Fruit fly (Drosophila melanogaster) whole organism, adult: Measurements from ENCODE around the gene GMF.

Experiments
- CG11617 ChIP-seq: fragments of 200-800 bp; sonication (Bioruptor generic); optimal IDR thresholded peaks from 2 replicates; lab custom pipeline; 2017; ENCODE audit warnings: mild to moderate bottlenecking, missing biosample characterization, missing genetic modification reagents, missing genetic modification characterization
- CG12768 ChIP-seq: fragments of 200-800 bp; sonication (Bioruptor generic); optimal IDR thresholded peaks from 2 replicates; lab custom pipeline; 2017; ENCODE audit warnings: missing biosample characterization, missing genetic modification characterization, mild to moderate bottlenecking, moderate library complexity, missing genetic modification reagents
- CG14711 ChIP-seq: fragments of 200-800 bp; sonication (Bioruptor generic); optimal IDR thresholded peaks from 2 replicates; lab custom pipeline; 2018; ENCODE audit warnings: missing biosample characterization, mild to moderate bottlenecking, missing genetic modification characterization, moderate library complexity
- CG1620 ChIP-seq: fragments of 200-800 bp; sonication (Bioruptor generic); optimal IDR thresholded peaks from 2 replicates; lab custom pipeline; 2016; ENCODE audit warnings: missing biosample characterization, missing genetic modification characterization
- CG33017 ChIP-seq: fragments of 200-800 bp; sonication (Bioruptor generic); optimal IDR thresholded peaks from 2 replicates; lab custom pipeline; 2018; ENCODE audit warnings: missing biosample characterization, mild to moderate bottlenecking, missing genetic modification characterization, moderate library complexity
- CG5204 ChIP-seq: fragments of 200-800 bp; sonication (Bioruptor generic); optimal IDR thresholded peaks from 2 replicates; lab custom pipeline; 2016; ENCODE audit warnings: missing biosample characterization, missing genetic modification characterization
- CG7045 ChIP-seq: fragments of 200-800 bp; sonication (Bioruptor generic); optimal IDR thresholded peaks from 2 replicates; lab custom pipeline; 2017; ENCODE audit warnings: missing biosample characterization, mild to moderate bottlenecking, missing genetic modification characterization
- CG7101 ChIP-seq: fragments of 200-800 bp; sonication (Bioruptor generic); optimal IDR thresholded peaks from 2 replicates; lab custom pipeline; 2018; ENCODE audit warnings: missing biosample characterization, mild to moderate bottlenecking, missing genetic modification characterization, moderate library complexity
- Clk ChIP-seq: fragments of 200-800 bp; sonication (Bioruptor generic); optimal IDR thresholded peaks from 2 replicates; lab custom pipeline; 2017; ENCODE audit warnings: missing biosample characterization, missing genetic modification characterization
- Crg-1 ChIP-seq: fragments of 200-800 bp; sonication (Bioruptor generic); optimal IDR thresholded peaks from 2 replicates; lab custom pipeline; 2016; ENCODE audit warnings: missing biosample characterization, missing genetic modification characterization
- Hr96 ChIP-seq: fragments of 200-800 bp; sonication (Bioruptor generic); optimal IDR thresholded peaks from 2 replicates; lab custom pipeline; 2016; ENCODE audit warnings: missing biosample characterization, missing genetic modification characterization
- Mnt ChIP-seq: fragments of 200-800 bp; sonication (Bioruptor generic); optimal IDR thresholded peaks from 2 replicates; lab custom pipeline; 2016; ENCODE audit warnings: missing biosample characterization, mild to moderate bottlenecking, missing genetic modification characterization
- bab1 ChIP-seq: fragments of 200-800 bp; sonication (Bioruptor generic); optimal IDR thresholded peaks from 3 replicates; lab custom pipeline; 2019; ENCODE audit warnings: missing biosample characterization, mild to moderate bottlenecking, missing genetic modification characterization, moderate library complexity
- cic ChIP-seq: fragments of 200-800 bp; sonication (Bioruptor generic); optimal IDR thresholded peaks from 2 replicates; lab custom pipeline; 2017; ENCODE audit warnings: missing biosample characterization, mild to moderate bottlenecking, missing genetic modification characterization, moderate library complexity
- cnc ChIP-seq, 2 experiments: fragments of >200 bp; optimal IDR thresholded peaks; 2 replicates each; lab custom pipeline; 2017
- kay ChIP-seq: fragments of 200-800 bp; sonication (Bioruptor generic); peaks from one replicate; lab custom pipeline; 2016; ENCODE audit warnings: missing biosample characterization, missing genetic modification characterization, borderline replicate concordance
- ovo ChIP-seq: fragments of 200-800 bp; sonication (Bioruptor generic); optimal IDR thresholded peaks from 2 replicates; lab custom pipeline; 2016; ENCODE audit warnings: missing biosample characterization, missing genetic modification characterization
- pad ChIP-seq: fragments of 200-800 bp; sonication (Bioruptor generic); optimal IDR thresholded peaks from 3 replicates; lab custom pipeline; 2017; ENCODE audit warnings: missing biosample characterization, missing genetic modification characterization, mild to moderate bottlenecking, moderate library complexity, missing genetic modification reagents
- tj ChIP-seq: fragments of 200-800 bp; sonication (Bioruptor generic); optimal IDR thresholded peaks from 3 replicates; lab custom pipeline; 2017; ENCODE audit warnings: missing biosample characterization, mild to moderate bottlenecking, missing genetic modification characterization, moderate library complexity
- toe ChIP-seq: fragments of 200-800 bp; sonication (Bioruptor generic); optimal IDR thresholded peaks from 2 replicates; lab custom pipeline; 2016; ENCODE audit warnings: missing biosample characterization, missing genetic modification characterization

The GMF gene

DNA sequence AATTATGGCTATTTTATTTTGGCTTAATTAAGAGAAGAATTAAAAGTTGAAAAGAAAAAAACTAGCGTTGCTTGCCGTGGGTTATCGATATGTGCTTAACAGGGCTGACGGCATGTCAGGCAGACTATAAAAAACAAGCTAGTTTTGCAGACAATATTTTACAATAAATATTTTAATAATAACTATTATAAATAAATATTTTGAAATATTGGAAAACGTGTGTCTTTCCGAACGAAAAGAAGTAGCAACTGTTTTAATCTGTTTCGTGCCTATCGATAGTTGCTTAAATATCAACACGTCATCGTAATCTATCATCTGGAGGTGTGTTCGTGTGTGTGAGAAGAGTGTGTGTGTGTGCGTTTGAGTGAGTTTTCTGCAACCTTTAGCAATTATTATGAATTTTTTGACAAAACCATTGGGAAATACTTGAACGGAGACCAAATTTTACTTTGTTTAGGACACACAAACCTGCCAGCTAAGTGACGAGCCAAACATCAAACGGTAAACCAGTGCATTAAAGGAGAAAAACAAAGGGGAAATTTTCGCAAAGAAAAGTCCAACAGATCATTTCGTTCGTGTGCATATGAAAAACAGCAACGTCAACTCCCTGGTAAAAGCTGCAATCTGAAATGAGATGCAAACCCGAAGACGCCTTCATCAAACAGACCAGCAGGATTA lies 4.4 kb upstream of the GMF start, which contains the start of the genes CG5861 and Syx5:
Gene CG5861 (minus strand): TSS at position 273 of the 678 bp plus-strand sequence.
Gene Syx5 (plus strand): TSS at position 321 of the 678 bp plus-strand sequence.
- TF ChIP-seq CG1620 (no peak), cnc (optimal IDR thresholded peaks at IDR 0.05; lab: Kevin White, UChicago) (peak; percentile 46 to 65), CG11617 (GFP tag; lab: Kevin White, UChicago) (peak; percentile 72), Hr96 (no peak), CG14711 (tag; lab: Kevin White, UChicago) (peak; percentile 76), bab1 (GFP tag; lab: Kevin White, UChicago) (peak; percentile 78), CG5204 (no peak), tj (peak; percentile 89), CG7045 (GFP tag; lab: Kevin White, UChicago) (peak; percentile 42), cic (peak; percentile 59), kay (no peak), CG12768 (peak; percentile 58), CG33017 (peak; percentile 15), pad (GFP tag; lab: Kevin White, UChicago) (peak; percentile 55), Mnt (GFP tag; lab: Kevin White, UChicago) (peak; percentile 66), ovo (peak; percentile 9), Clk (GFP tag; lab: Kevin White, UChicago) (peak; percentile 28), CG7101 (tag; lab: Kevin White, UChicago) (peak; percentile 78), Crg-1 (GFP tag; lab: Kevin White, UChicago) (peak; percentile 35), toe (GFP tag; lab: Kevin White, UChicago) (no peak)

DNA sequence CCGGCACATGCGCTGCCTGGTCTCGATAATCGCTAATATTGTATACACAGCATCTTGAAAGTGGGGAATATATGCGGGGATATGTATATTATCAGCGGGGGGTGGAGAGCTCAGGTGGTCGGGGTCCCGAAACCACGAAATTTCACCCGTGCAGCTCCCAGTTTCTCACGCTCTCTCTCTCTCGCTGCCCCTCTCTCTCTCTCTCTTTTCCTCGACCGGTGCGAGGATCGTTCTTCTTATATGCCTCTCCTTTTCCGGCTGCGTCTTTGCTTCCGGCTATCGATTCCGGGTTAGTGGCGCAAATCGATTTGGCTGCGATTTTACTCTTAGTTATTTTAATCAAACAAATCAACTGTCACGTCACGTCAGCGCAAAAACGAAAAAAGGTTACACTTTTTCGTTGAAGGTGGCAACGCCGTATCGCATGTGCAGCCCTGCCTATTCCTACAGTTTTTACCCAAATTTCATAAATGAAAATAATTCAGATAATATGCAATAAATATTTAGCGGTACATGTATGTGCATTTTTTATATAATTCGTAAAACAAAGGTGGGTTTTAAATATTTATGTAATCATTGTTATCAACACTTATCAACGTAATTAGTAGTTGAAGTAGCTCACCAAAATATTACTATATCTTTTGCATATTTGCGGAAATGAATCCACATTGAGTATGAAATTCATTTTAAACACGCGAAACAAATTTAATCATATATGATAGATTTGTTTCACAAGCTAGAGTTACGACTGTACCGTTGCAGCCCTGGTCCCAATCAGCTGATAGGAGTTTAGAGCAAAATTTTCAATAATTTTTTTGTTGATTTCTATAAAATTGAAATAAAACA lies 3.1 kb downstream of the GMF start, which contains the start of the genes heix and CG17328:
Gene heix (minus strand): TSS at position 393 of the 846 bp plus-strand sequence.
Gene CG17328 (plus strand): TSS at position 478 of the 846 bp plus-strand sequence.
- TF ChIP-seq cnc (optimal IDR thresholded peaks at IDR 0.05; lab: Kevin White, UChicago), result no peak
- peak; percentile 61 for TF ChIP-seq CG12768
- TF ChIP-seq Hr96, result no peak
- peak; percentile 40 for TF ChIP-seq CG1620
- TF ChIP-seq Mnt (GFP tag; lab: Kevin White, UChicago), result peak; percentile 57
- TF ChIP-seq CG33017, result peak; percentile 51
- TF ChIP-seq ovo, result peak; percentile 1
- peak; percentile 34 for TF ChIP-seq pad (GFP tag; lab: Kevin White, UChicago)
- peak; percentile 71 for TF ChIP-seq CG7045 (GFP tag; lab: Kevin White, UChicago)
- no peak for TF ChIP-seq toe (GFP tag; lab: Kevin White, UChicago)
- peak; percentile 68 for TF ChIP-seq Crg-1 (GFP tag; lab: Kevin White, UChicago)
- peak; percentile 44 for TF ChIP-seq Clk (GFP tag; lab: Kevin White, UChicago)
- peak; percentile 71 for TF ChIP-seq CG7101 (tag; lab: Kevin White, UChicago)
- no peak for TF ChIP-seq CG5204
- peak; percentile 78 for TF ChIP-seq CG11617 (GFP tag; lab: Kevin White, UChicago)
- TF ChIP-seq tj, result peak; percentile 68
- TF ChIP-seq cic, result peak; percentile 27
- TF ChIP-seq kay, result peak; percentile 91
- peak; percentile 48 for TF ChIP-seq CG14711 (tag; lab: Kevin White, UChicago)
- TF ChIP-seq bab1 (GFP tag; lab: Kevin White, UChicago), result peak; percentile 81

DNA sequence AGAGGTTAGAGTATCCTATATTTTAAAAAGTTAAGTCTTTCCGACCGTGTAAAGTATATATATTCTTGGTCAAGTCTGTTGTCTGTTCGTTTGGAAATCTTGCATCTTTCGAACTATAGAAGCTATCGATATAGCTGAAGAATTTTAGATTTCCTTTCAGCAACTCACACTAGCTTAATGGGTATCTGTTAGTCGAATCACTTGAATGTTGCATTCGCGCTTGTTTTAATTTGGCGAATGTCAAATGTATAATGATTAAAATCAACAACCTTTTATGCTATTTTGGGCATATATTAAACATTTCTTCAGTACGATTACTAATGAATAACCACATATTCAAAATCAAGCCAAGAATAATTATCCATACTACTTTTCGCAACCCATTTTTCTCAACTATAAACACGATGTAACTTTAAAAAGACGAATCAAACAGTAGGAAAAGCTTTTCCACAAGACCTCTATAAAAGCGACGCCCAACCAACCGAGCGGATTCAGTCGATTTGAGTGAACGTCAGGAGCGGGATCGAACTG lies 9.0 kb downstream of the GMF start, which contains the start of gene Cyp303a1:
Gene Cyp303a1 (plus strand): TSS at position 481 of the 531 bp plus-strand sequence.
- TF ChIP-seq CG5204 (no peak), toe (GFP tag; lab: Kevin White, UChicago) (no peak), Hr96 (no peak), tj (no peak), Mnt (GFP tag; lab: Kevin White, UChicago) (no peak), cic (no peak), Crg-1 (GFP tag; lab: Kevin White, UChicago) (no peak), pad (GFP tag; lab: Kevin White, UChicago) (no peak), bab1 (GFP tag; lab: Kevin White, UChicago) (no peak), CG7101 (tag; lab: Kevin White, UChicago) (no peak), CG14711 (tag; lab: Kevin White, UChicago) (no peak), cnc (optimal IDR thresholded peaks at IDR 0.05; lab: Kevin White, UChicago) (no peak), CG33017 (no peak), CG11617 (GFP tag; lab: Kevin White, UChicago) (no peak), CG1620 (no peak), CG12768 (no peak), ovo (no peak), kay (no peak), Clk (GFP tag; lab: Kevin White, UChicago) (no peak)

DNA sequence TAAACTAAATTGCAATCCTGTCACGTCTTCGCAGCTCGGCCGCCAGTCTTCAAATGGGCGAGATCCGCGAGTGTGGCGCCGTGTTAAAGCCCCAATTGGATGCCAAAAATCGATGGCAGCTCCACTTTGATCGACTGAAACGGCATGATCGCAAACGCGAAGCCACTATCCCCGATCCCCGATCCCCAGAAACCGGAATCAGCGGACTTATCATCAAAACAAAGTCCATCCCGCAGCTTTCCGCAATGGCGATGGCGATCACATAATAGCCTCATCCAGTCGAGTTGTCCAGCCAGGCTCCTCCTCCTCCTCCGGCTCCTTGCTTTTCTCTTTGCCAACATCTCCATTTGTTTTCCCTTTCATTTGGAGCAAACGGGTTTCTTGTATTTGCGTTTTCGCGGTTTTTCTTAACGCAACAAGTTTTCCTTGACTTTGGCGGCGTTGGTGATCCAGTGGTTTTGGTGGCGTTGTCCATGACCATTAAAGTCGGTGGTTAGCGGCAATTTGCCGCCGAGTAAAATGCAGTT lies 9.7 kb downstream of the GMF start, which contains the start of gene CG13258:
Gene CG13258 (minus strand): TSS at position 51 of the 527 bp plus-strand sequence.
- TF ChIP-seq CG7101 (tag; lab: Kevin White, UChicago) (no peak), cnc (optimal IDR thresholded peaks at IDR 0.05; lab: Kevin White, UChicago) (no peak), Hr96 (no peak), CG12768 (no peak), CG1620 (no peak), Clk (GFP tag; lab: Kevin White, UChicago) (no peak), CG33017 (no peak), pad (GFP tag; lab: Kevin White, UChicago) (no peak), Mnt (GFP tag; lab: Kevin White, UChicago) (no peak), cic (no peak), toe (GFP tag; lab: Kevin White, UChicago) (no peak), ovo (no peak), CG7045 (GFP tag; lab: Kevin White, UChicago) (no peak), kay (no peak)
